Fruit fly (Drosophila melanogaster): ENCODE results near the gene CG7031.

DNA sequence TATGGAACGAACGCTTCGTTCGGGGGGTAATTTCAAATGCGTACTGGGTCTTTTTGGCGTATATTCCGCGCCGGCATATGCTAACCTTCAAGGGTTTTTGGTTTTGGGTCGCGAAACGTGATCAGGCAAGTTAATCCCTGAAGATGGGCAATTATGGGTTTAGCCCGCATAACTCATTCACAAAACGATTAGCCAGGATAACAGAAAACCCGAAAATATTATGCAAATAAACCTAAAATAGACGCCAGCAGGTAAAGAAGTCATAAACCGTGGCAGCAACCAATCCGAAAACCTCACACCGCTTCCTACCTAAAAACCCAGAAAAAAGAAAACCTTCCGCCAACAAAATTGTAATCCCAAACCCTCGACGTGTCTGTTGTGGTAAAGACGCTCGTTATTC is 15.0 kb upstream of the CG7031 start:
- TF ChIP-seq CG8944 (GFP tag; optimal IDR thresholded peaks at IDR 0.05) (no peak), salm (tag; optimal IDR thresholded peaks at IDR 0.05) (no peak), HmgD (GFP tag; optimal IDR thresholded peaks at IDR 0.05) (no peak), hb (GFP tag; IDR thresholded peaks at IDR 0.05; ENCODE audit: partially characterized antibody) (no peak), CG34224 (GFP tag; IDR thresholded peaks at IDR 0.05; ENCODE audit: partially characterized antibody) (no peak), kni (GFP tag; optimal IDR thresholded peaks at IDR 0.05) (no peak), CG4360 (GFP tag; IDR thresholded peaks at IDR 0.05) (no peak), CG13296 (GFP tag; optimal IDR thresholded peaks at IDR 0.05) (no peak), kah (GFP tag; optimal IDR thresholded peaks at IDR 0.05) (no peak), repo (GFP tag; optimal IDR thresholded peaks at IDR 0.05) (no peak)
